Worm (Caenorhabditis elegans): Measurements from ENCODE around the gene F11A5.17.

- no peak for TF ChIP-seq T23F11.4 (GFP tag; optimal IDR thresholded peaks at IDR 0.05)
- no peak for TF ChIP-seq nhr-11 (tag; optimal IDR thresholded peaks at IDR 0.05)
These were observed 43.4 kb upstream of the F11A5.17 start, which contains the start of gene str-99 for ce11 chrV:16158391-16158790.
